Worm (Caenorhabditis elegans) whole organism, mixed stage, embryonic: ENCODE results near the gene B0212.3.
"Not testable (repeated sequence)": the region's sequence is repeated elsewhere in the genome, so short reads cannot be mapped to it uniquely, and the experiment has no call there.

Experiments used
- M03D4.4 ChIP-seq: sonication (generic microtip); optimal IDR thresholded peaks from 2 replicates; lab custom pipeline; 2017; ENCODE audit warnings: mild to moderate bottlenecking, missing genetic modification characterization, missing compliant biosample characterization
- blmp-1 ChIP-seq: fragments of 150-350 bp; optimal IDR thresholded peaks from 2 replicates; lab custom pipeline; 2014; ENCODE audit warnings: missing biosample characterization, missing genetic modification characterization
- ceh-39 ChIP-seq: fragments of 150-350 bp; optimal IDR thresholded peaks from 2 replicates; lab custom pipeline; 2014; ENCODE audit warnings: missing biosample characterization, missing genetic modification characterization
- ces-1 ChIP-seq: fragments of 150-350 bp; optimal IDR thresholded peaks from 2 replicates; lab custom pipeline; 2014; ENCODE audit warnings: missing biosample characterization, missing genetic modification reagents, missing genetic modification characterization
- cnd-1 ChIP-seq: fragments of 200-800 bp; sonication (Bioruptor generic); optimal IDR thresholded peaks from 2 replicates; lab custom pipeline; 2018; ENCODE audit warnings: mild to moderate bottlenecking, missing genetic modification characterization, missing compliant biosample characterization
- drap-1 ChIP-seq: fragments of 200-800 bp; sonication (Bioruptor generic); optimal IDR thresholded peaks from 3 replicates; lab custom pipeline; 2018; ENCODE audit warnings: mild to moderate bottlenecking, missing genetic modification characterization, missing compliant biosample characterization
- elt-1 ChIP-seq: sonication (generic microtip); optimal IDR thresholded peaks from 2 replicates; lab custom pipeline; 2017; ENCODE audit warnings: missing genetic modification characterization, mild to moderate bottlenecking, missing compliant biosample characterization, antibody characterized with exemption, moderate library complexity, borderline replicate concordance; ENCODE audit not compliant: insufficient read depth
- elt-3 ChIP-seq: fragments of 150-350 bp; optimal IDR thresholded peaks from 2 replicates; lab custom pipeline; 2014; ENCODE audit warnings: missing biosample characterization, missing genetic modification characterization
- flh-1 ChIP-seq: fragments of 200-800 bp; sonication (Bioruptor generic); optimal IDR thresholded peaks from 2 replicates; lab custom pipeline; 2018; ENCODE audit warnings: mild to moderate bottlenecking, missing genetic modification characterization, moderate library complexity, missing compliant biosample characterization
- ham-2 ChIP-seq: fragments of 200-800 bp; sonication (Bioruptor generic); optimal IDR thresholded peaks from 2 replicates; lab custom pipeline; 2018; ENCODE audit warnings: mild to moderate bottlenecking, missing genetic modification characterization, missing compliant biosample characterization
- hlh-1 ChIP-seq: fragments of 150-350 bp; optimal IDR thresholded peaks from 2 replicates; lab custom pipeline; 2014; ENCODE audit warnings: missing biosample characterization, missing genetic modification reagents, missing genetic modification characterization
- lin-13 ChIP-seq: fragments of 150-350 bp; optimal IDR thresholded peaks from 2 replicates; lab custom pipeline; 2014; ENCODE audit warnings: missing biosample characterization, missing genetic modification characterization
- lin-32 ChIP-seq: fragments of 200-800 bp; sonication (Bioruptor generic); optimal IDR thresholded peaks from 2 replicates; lab custom pipeline; 2018; ENCODE audit warnings: mild to moderate bottlenecking, missing genetic modification characterization, missing compliant biosample characterization
- lsy-2 ChIP-seq: fragments of 150-350 bp; optimal IDR thresholded peaks from 2 replicates; lab custom pipeline; 2014; ENCODE audit warnings: missing biosample characterization, missing genetic modification characterization
- mab-5 ChIP-seq: fragments of 150-350 bp; optimal IDR thresholded peaks from 2 replicates; lab custom pipeline; 2014; ENCODE audit warnings: missing biosample characterization, missing genetic modification characterization
- mep-1 ChIP-seq: fragments of 150-350 bp; optimal IDR thresholded peaks from 2 replicates; lab custom pipeline; 2017; ENCODE audit warnings: missing biosample characterization, missing genetic modification reagents, missing genetic modification characterization, inconsistent platforms
- mls-2 ChIP-seq: sonication (generic microtip); optimal IDR thresholded peaks from 2 replicates; lab custom pipeline; 2016; ENCODE audit warnings: mild to moderate bottlenecking, missing genetic modification characterization, moderate library complexity, missing compliant biosample characterization
- nhr-12 ChIP-seq: fragments of 150-350 bp; optimal IDR thresholded peaks from 2 replicates; lab custom pipeline; 2014; ENCODE audit warnings: missing biosample characterization, missing genetic modification characterization
- nhr-237 ChIP-seq: fragments of 150-350 bp; optimal IDR thresholded peaks from 2 replicates; lab custom pipeline; 2014; ENCODE audit warnings: missing biosample characterization, missing genetic modification characterization
- snpc-4 ChIP-seq: fragments of 150-350 bp; optimal IDR thresholded peaks from 2 replicates; lab custom pipeline; 2014; ENCODE audit warnings: missing biosample characterization, missing genetic modification characterization
- tbx-8 ChIP-seq: fragments of 200-800 bp; sonication (Bioruptor generic); optimal IDR thresholded peaks from 2 replicates; lab custom pipeline; 2018; ENCODE audit warnings: mild to moderate bottlenecking, missing genetic modification characterization, moderate library complexity, missing compliant biosample characterization
- unc-120 ChIP-seq: sonication (generic microtip); optimal IDR thresholded peaks from 2 replicates; lab custom pipeline; 2017; ENCODE audit warnings: missing genetic modification characterization, missing compliant biosample characterization; ENCODE audit not compliant: poor library complexity, severe bottlenecking
- unc-39 ChIP-seq: fragments of 150-350 bp; optimal IDR thresholded peaks from 2 replicates; lab custom pipeline; 2014; ENCODE audit warnings: missing biosample characterization, missing genetic modification characterization
- unc-62 ChIP-seq: fragments of 150-350 bp; optimal IDR thresholded peaks from 2 replicates; lab custom pipeline; 2014; ENCODE audit warnings: missing biosample characterization, missing genetic modification reagents, missing genetic modification characterization
- ztf-11 ChIP-seq: fragments of 150-350 bp; optimal IDR thresholded peaks from 2 replicates; lab custom pipeline; 2014; ENCODE audit warnings: missing biosample characterization, missing genetic modification characterization

B0212.3 gene

ce11 chrIV:3578155-3578554 lies 38.2 kb downstream of the B0212.3 start, which contains the start of gene Y37E11B.2:
Y37E11B.2 (plus strand) TSS chrIV:3578455.
- no peak for TF ChIP-seq drap-1 (GFP tag; lab: Kevin White, UChicago)
- TF ChIP-seq ham-2 (GFP tag; lab: Kevin White, UChicago): no peak
- no peak for TF ChIP-seq elt-1 (tag; lab: Kevin White, UChicago)
- no peak for TF ChIP-seq unc-120 (tag; lab: Kevin White, UChicago)
- no peak for TF ChIP-seq elt-3 (tag; lab: Kevin White, UChicago)
- no peak for TF ChIP-seq nhr-237 (tag; lab: Kevin White, UChicago)
- TF ChIP-seq M03D4.4 (tag; lab: Kevin White, UChicago): no peak
- TF ChIP-seq mls-2: no peak
- TF ChIP-seq mab-5 (tag; lab: Kevin White, UChicago): no peak
- TF ChIP-seq, all 35 proteins: peak for 0

DNA sequence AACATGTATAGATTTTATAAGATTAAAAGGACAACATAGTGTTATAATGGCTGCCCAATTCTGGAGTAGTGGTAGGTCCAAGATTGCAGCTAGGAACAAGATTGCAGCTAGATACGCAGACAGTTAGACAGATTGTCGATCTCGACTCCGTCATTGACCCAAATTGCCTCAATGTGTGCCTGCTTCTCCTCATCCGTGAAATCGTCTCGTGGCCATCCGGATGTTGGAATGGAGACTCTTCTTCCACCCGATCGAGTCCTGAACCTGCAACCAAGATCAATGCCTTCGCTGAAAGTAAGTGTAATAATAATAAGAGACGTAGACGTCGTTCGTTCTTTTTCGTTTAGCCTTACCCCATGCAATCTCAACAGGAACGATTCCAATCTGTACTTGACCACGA lies 38.7 kb downstream of the B0212.3 start:
- TF ChIP-seq mab-5 (tag; lab: Kevin White, UChicago) (no peak), unc-120 (tag; lab: Kevin White, UChicago) (peak; percentile 28)

DNA sequence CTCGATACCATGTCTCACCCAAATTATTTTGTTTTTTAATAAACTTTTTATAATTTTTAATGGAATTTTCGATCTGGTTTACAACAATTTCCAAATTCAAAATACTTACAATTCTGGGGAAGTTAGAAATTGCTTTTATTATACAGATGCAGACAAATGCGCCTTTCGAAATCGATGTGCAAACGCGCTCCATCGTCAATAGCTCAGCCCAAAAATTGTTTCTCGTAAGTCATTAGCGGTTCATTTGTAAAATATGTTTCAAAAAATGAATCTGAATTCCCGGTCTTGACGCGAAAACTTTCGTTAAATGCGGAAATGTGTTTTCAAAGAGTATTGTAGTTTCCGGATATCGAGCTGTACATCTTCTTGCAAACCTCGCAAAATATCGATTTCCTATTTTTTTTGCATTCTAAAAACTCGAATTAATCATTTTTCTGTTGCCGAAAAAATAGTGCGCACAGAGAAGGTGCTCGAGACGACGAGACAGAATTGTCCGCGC lies 39.6 kb downstream of the B0212.3 start, which contains the start of gene Y37E11B.1:
Y37E11B.1 (plus strand) TSS at position 145 of the 499 bp plus-strand sequence.
- peak; percentile 44 for TF ChIP-seq mep-1 (tag; lab: Kevin White, UChicago)
- no peak for TF ChIP-seq unc-62 (GFP tag; lab: Kevin White, UChicago)

ce11 chrIV:3582806-3583205 lies 42.8 kb downstream of the B0212.3 start, which contains the start of gene blos-7:
blos-7 (minus strand) TSS chrIV:3582906.
- not testable (repeated sequence) for TF ChIP-seq lin-32 (GFP tag; lab: Kevin White, UChicago); drap-1 (GFP tag; lab: Kevin White, UChicago); lsy-2

DNA sequence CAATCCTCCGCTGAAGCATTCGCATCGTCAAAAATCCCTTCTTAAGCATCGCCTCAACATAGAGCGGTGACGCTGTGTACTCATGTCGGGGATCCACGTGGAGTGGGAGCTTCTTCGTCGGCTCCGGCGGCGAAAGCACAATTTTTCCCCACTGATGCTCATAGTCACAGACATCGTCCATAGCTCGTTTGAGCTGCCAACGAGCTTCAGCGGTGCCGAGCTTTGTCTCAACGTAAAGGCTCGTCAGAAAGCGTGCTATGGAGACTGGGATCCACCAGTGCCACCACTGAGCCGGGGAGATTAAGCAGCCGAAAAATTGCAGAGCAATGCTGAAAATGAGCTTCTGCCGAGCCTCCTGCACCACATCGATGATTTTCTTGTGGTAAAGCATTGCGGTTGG lies 50.8 kb downstream of the B0212.3 start:
- no peak for TF ChIP-seq cnd-1 (tag; lab: Kevin White, UChicago)
- TF ChIP-seq ham-2 (GFP tag; lab: Kevin White, UChicago): no peak
- no peak for TF ChIP-seq unc-39
- TF ChIP-seq flh-1: no peak
- no peak for TF ChIP-seq ces-1 (GFP tag; lab: Kevin White, UChicago)
- no peak for TF ChIP-seq tbx-8 (GFP tag; lab: Kevin White, UChicago)
- TF ChIP-seq ceh-39 (tag; lab: Kevin White, UChicago): no peak
- TF ChIP-seq nhr-12 (tag; lab: Kevin White, UChicago): no peak
- no peak for TF ChIP-seq drap-1 (GFP tag; lab: Kevin White, UChicago)
- no peak for TF ChIP-seq blmp-1 (tag; lab: Kevin White, UChicago)
- no peak for TF ChIP-seq snpc-4 (tag; lab: Kevin White, UChicago)
- no peak for TF ChIP-seq mab-5 (tag; lab: Kevin White, UChicago)
- TF ChIP-seq hlh-1 (tag; lab: Kevin White, UChicago): no peak
- no peak for TF ChIP-seq lsy-2
- TF ChIP-seq lin-13 (tag; lab: Kevin White, UChicago): no peak
- no peak for TF ChIP-seq ztf-11
- no peak for TF ChIP-seq elt-3 (tag; lab: Kevin White, UChicago)
